Worm (Caenorhabditis elegans) whole organism, mixed stage, embryonic: Measurements from ENCODE around the gene F47G9.6.

Source experiments
- M03D4.4 ChIP-seq: sonication (generic microtip); optimal IDR thresholded peaks from 2 replicates; lab custom pipeline; 2017; ENCODE audit warnings: mild to moderate bottlenecking, missing genetic modification characterization, missing compliant biosample characterization
- blmp-1 ChIP-seq: fragments of 150-350 bp; optimal IDR thresholded peaks from 2 replicates; lab custom pipeline; 2014; ENCODE audit warnings: missing biosample characterization, missing genetic modification characterization
- drap-1 ChIP-seq: fragments of 200-800 bp; sonication (Bioruptor generic); optimal IDR thresholded peaks from 3 replicates; lab custom pipeline; 2018; ENCODE audit warnings: mild to moderate bottlenecking, missing genetic modification characterization, missing compliant biosample characterization
- elt-3 ChIP-seq: fragments of 150-350 bp; optimal IDR thresholded peaks from 2 replicates; lab custom pipeline; 2014; ENCODE audit warnings: missing biosample characterization, missing genetic modification characterization
- lin-13 ChIP-seq: fragments of 150-350 bp; optimal IDR thresholded peaks from 2 replicates; lab custom pipeline; 2014; ENCODE audit warnings: missing biosample characterization, missing genetic modification characterization
- lsy-2 ChIP-seq: fragments of 150-350 bp; optimal IDR thresholded peaks from 2 replicates; lab custom pipeline; 2014; ENCODE audit warnings: missing biosample characterization, missing genetic modification characterization
- mab-5 ChIP-seq: fragments of 150-350 bp; optimal IDR thresholded peaks from 2 replicates; lab custom pipeline; 2014; ENCODE audit warnings: missing biosample characterization, missing genetic modification characterization
- mls-2 ChIP-seq: sonication (generic microtip); optimal IDR thresholded peaks from 2 replicates; lab custom pipeline; 2016; ENCODE audit warnings: mild to moderate bottlenecking, missing genetic modification characterization, moderate library complexity, missing compliant biosample characterization
- nhr-12 ChIP-seq: fragments of 150-350 bp; optimal IDR thresholded peaks from 2 replicates; lab custom pipeline; 2014; ENCODE audit warnings: missing biosample characterization, missing genetic modification characterization
- nhr-28 ChIP-seq: fragments of 150-350 bp; optimal IDR thresholded peaks from 2 replicates; lab custom pipeline; 2014; ENCODE audit warnings: missing biosample characterization, missing genetic modification characterization
- nhr-76 ChIP-seq: sonication (generic microtip); optimal IDR thresholded peaks from 2 replicates; lab custom pipeline; 2017; ENCODE audit warnings: missing biosample characterization, missing genetic modification characterization
- sptf-1 ChIP-seq: sonication (generic microtip); optimal IDR thresholded peaks from 2 replicates; lab custom pipeline; 2017; ENCODE audit warnings: mild to moderate bottlenecking, missing genetic modification characterization, moderate library complexity, missing compliant biosample characterization
- ztf-11 ChIP-seq: fragments of 150-350 bp; optimal IDR thresholded peaks from 2 replicates; lab custom pipeline; 2014; ENCODE audit warnings: missing biosample characterization, missing genetic modification characterization

DNA sequence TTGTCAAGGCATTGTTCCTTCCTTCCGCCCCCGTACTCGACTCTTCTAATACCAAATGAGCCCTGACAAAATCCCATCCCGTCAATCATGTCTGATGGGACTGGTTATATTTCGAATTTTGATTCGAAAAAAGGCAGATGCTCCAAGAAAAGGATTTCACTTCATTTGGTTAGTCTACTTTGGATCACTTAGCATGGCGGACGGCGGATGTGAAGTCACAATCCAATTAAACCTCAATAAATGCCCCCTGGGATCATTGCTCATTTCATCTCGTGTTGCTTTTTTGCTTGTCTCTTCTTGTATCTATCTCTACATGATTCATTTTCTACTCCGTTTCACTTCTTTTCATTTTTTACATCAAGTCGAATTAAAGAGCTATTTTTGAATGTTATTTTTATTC is 50.1 kb downstream of the F47G9.6 start:
- TF ChIP-seq nhr-76 (tag; lab: Kevin White, UChicago) (no peak), M03D4.4 (tag; lab: Kevin White, UChicago) (no peak), nhr-12 (tag; lab: Kevin White, UChicago) (no peak), lsy-2 (tag; lab: Kevin White, UChicago) (no peak), lin-13 (tag; lab: Kevin White, UChicago) (no peak), elt-3 (tag; lab: Kevin White, UChicago) (no peak), sptf-1 (no peak), drap-1 (GFP tag; lab: Kevin White, UChicago) (no peak), ztf-11 (tag; lab: Kevin White, UChicago) (no peak), mab-5 (tag; lab: Kevin White, UChicago) (no peak), mls-2 (tag; lab: Kevin White, UChicago) (no peak), nhr-28 (tag; lab: Kevin White, UChicago) (no peak), blmp-1 (tag; lab: Kevin White, UChicago) (no peak)
